Fruit fly (Drosophila melanogaster) whole organism, adult: ENCODE results near the gene CG17202.

Source experiments
- CG14711 ChIP-seq: fragments of 200-800 bp; sonication (Bioruptor generic); optimal IDR thresholded peaks from 2 replicates; lab custom pipeline; 2018; ENCODE audit warnings: missing biosample characterization, mild to moderate bottlenecking, missing genetic modification characterization, moderate library complexity
- Crg-1 ChIP-seq: fragments of 200-800 bp; sonication (Bioruptor generic); optimal IDR thresholded peaks from 2 replicates; lab custom pipeline; 2016; ENCODE audit warnings: missing biosample characterization, missing genetic modification characterization
- bab1 ChIP-seq: fragments of 200-800 bp; sonication (Bioruptor generic); optimal IDR thresholded peaks from 3 replicates; lab custom pipeline; 2019; ENCODE audit warnings: missing biosample characterization, mild to moderate bottlenecking, missing genetic modification characterization, moderate library complexity
- cic ChIP-seq: fragments of 200-800 bp; sonication (Bioruptor generic); optimal IDR thresholded peaks from 2 replicates; lab custom pipeline; 2017; ENCODE audit warnings: missing biosample characterization, mild to moderate bottlenecking, missing genetic modification characterization, moderate library complexity
- cnc ChIP-seq, 2 experiments: fragments of >200 bp; optimal IDR thresholded peaks; 2 replicates each; lab custom pipeline; 2017
- kay ChIP-seq: fragments of 200-800 bp; sonication (Bioruptor generic); peaks from one replicate; lab custom pipeline; 2016; ENCODE audit warnings: missing biosample characterization, missing genetic modification characterization, borderline replicate concordance
- toe ChIP-seq: fragments of 200-800 bp; sonication (Bioruptor generic); optimal IDR thresholded peaks from 2 replicates; lab custom pipeline; 2016; ENCODE audit warnings: missing biosample characterization, missing genetic modification characterization

dm6 chr3R:12450713-12451259 is 28.2 kb downstream of the CG17202 start:
- no peak for TF ChIP-seq CG14711 (tag; lab: Kevin White, UChicago)
- no peak for TF ChIP-seq cic (GFP tag; lab: Kevin White, UChicago)
- no peak for TF ChIP-seq Crg-1 (GFP tag; lab: Kevin White, UChicago)
- no peak for TF ChIP-seq kay
- no peak for TF ChIP-seq toe (GFP tag; lab: Kevin White, UChicago)
- TF ChIP-seq cnc (optimal IDR thresholded peaks at IDR 0.05; lab: Kevin White, UChicago) = no peak
- no peak for TF ChIP-seq bab1 (GFP tag; lab: Kevin White, UChicago)
